Fruit fly (Drosophila melanogaster) ovary, adult (tissue): ENCODE results near the gene Ada2a.

ENCODE experiments used
- CG17801 ChIP-seq: fragments of 200-800 bp; optimal IDR thresholded peaks from 2 replicates; lab custom pipeline; 2019; ENCODE audit warnings: missing biosample characterization, mild to moderate bottlenecking, missing genetic modification characterization, moderate library complexity; ENCODE audit not compliant: partially characterized antibody

Ada2a gene

dm6 chr3R:18250815-18251214 is 4.5 kb downstream of the Ada2a start, which contains the start of gene CG18598:
TSS of gene CG18598 (plus strand) at chr3R:18251115.
- no peak for TF ChIP-seq CG17801 (GFP tag; lab: Kevin White, UChicago)

DNA sequence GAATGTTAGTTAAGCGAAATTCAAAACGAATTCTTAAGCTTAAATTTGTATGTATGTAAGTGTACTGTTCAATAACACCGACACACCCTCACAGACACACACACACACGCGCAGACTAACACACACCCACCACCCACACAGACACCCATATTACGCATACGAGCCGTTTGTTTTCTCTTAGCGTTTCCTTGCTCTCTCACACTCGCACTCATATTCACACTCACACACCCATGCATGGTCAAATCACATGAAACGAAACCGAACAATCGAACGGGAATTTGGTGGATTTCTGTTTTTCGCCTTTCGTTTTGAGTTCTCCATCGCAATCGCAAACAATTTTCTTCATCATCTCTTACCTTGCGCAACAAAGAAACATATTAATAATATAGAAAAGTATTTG is 6.0 kb downstream of the Ada2a start:
- TF ChIP-seq CG17801 (GFP tag; lab: Kevin White, UChicago) = no peak

DNA sequence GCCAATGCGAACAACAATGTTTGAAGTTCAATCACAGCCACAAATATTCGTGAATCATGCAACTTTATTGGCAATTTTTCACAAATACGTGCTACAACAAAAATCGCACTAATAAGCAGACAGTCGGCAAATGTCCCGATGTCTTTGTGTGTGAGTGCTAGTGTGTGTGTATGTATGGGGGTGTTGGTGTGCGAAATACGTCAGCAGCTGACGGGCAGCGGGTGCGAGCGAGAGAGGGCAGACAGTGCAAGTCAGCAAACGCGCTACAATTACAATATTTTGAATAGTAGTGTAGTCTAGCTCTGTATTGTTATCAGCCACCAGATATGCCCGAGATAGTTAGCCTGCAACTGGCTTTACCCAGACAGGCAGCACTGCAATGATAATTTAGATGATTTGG is 9.2 kb downstream of the Ada2a start:
- TF ChIP-seq CG17801 (GFP tag; lab: Kevin White, UChicago) = peak; percentile 25

DNA sequence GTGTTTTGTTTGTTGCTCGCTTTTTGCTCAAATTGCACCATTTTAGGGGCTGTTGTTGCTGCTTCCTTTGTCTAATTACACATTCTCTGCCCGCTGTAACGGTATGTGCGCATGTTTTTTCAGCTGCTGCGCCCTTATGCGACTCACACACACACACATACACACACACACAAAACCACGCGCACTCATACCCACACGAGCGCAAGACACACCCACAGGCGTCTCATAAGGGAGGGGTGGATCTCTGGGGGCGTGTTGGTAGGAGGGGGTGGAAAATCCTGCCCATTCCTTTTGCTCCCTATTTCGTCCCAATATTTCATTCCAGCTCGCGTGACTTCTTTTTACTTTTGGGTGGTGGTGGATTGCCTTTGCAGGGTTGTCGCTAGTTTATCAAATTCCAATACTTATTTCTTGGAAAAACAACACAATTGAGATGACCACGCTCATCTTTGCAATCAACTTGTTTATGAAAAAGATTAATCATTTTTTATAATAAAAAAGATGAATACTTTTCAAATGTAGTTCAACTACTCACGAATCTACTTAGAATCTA is 10.2 kb downstream of the Ada2a start:
- TF ChIP-seq CG17801 (GFP tag; lab: Kevin White, UChicago) = no peak

DNA sequence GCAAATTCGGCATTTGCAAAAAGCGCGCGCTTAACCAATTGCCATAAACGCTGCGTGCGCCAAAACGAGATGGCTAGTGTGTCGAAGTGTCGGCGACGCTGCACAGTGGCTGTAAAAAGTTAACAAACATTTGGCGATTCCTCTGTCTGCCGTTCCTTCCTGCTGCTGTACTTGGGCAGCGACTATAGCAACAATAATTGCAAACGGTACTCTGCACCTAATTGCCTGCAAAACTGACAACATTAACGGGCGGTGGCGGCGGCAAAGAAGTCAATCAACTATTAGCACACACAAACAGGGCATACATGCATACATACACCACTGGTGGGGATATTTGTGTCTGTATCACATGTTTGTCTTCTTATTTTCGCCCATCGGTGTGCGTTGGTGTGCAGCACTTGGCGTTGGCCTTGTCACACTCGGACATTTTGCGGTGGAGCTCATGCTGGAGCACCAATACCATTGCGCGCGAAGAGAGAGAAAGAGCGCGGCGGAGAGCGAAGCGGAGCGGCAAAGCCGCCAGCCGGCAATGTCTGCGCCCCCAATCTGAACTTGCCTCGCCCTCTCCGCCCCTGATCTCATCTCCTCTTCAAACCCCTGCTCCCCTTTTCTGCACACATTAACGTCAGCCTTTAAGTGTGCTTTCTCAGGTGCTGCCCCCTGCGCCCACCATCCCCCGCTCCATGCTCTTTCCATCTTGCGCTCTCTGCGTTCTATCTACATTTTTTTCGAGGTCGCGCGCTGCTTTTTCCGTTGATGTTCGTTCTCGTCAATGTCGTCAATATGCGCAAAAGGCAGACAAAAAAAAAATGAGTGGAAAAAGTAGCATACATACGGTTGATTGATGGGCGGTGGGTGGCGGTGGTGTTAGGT is 10.9 kb downstream of the Ada2a start:
- TF ChIP-seq CG17801 (GFP tag; lab: Kevin White, UChicago) = peak; percentile 45

dm6 chr3R:18243718-18244170 is 11.5 kb downstream of the Ada2a start:
- TF ChIP-seq CG17801 (GFP tag; lab: Kevin White, UChicago) = no peak

- no peak for TF ChIP-seq CG17801 (GFP tag; lab: Kevin White, UChicago)
Measured at dm6 chr3R:18243000-18243399, 12.3 kb downstream of the Ada2a start.

DNA sequence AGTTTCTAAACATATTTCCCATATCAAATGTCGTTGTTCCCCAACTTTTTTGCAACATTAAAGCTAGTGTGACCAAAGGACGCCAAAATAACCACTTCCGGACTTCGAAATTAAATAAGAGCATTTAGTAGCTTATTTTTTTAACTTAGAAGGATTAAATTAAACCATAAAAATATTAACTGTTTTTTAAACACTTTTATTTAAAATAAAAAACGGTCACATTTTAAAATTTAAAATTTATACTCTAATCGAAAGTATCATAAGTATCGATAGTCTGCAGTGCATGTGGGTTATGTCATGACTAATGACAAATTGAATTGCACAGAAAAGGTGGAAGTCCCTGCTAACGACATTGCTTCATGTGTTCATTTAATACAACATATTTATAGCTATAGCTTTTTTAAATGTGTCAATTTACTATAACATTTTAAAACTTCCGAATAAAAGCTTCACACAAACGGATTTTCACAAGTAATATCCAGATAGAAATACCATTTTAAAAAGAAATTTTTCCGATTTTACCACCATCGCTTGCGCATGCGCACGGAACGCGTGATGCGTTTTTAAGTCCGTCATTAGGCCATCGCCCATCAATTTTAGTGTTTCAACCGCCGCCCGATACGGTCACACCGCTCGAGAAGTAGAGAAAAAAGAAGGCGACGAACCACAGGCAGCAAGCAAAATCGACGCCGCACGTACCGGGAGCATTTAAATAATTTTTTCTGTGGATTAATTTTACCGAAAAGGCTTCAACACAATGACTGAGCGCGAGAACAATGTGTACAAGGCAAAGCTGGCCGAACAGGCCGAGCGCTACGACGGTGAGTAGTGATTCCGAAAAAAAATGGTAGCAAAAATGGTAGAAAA is 13.0 kb downstream of the Ada2a start, which contains the start of the genes CG7156 and 14-3-3epsilon:
TSS of gene CG7156 (minus strand) at position 71 of the 867 bp plus-strand sequence.
TSS of gene 14-3-3epsilon (plus strand) at position 443 of the 867 bp plus-strand sequence.
- TF ChIP-seq CG17801 (GFP tag; lab: Kevin White, UChicago) = peak; percentile 14

DNA sequence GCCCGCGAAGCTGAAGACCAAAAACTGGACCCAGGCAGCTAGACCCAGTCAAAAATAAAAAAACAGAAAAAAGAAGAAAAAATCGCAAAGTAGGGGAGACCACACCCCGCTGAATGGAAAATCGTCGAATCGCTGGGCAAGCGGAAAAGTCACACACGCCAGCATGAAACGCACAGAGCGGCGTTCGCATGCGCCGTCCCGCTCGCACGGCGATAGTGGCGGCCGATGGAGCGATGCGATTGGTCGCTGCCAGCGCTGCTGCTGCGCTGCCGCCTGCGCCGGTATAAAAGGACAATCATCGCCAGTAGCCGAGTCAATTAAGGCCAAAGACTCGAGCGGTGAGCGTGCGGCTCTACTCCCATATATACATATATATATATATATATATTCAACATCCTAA is 19.4 kb downstream of the Ada2a start, which contains the start of gene repo:
TSS of gene repo (plus strand) at position 314 of the 400 bp plus-strand sequence.
- no peak for TF ChIP-seq CG17801 (GFP tag; lab: Kevin White, UChicago)

- no peak for TF ChIP-seq CG17801 (GFP tag; lab: Kevin White, UChicago)
Measured at dm6 chr3R:18234699-18235257, 20.5 kb downstream of the Ada2a start.

- no peak for TF ChIP-seq CG17801 (GFP tag; lab: Kevin White, UChicago)
Measured at dm6 chr3R:18232187-18232586, 23.1 kb downstream of the Ada2a start.

DNA sequence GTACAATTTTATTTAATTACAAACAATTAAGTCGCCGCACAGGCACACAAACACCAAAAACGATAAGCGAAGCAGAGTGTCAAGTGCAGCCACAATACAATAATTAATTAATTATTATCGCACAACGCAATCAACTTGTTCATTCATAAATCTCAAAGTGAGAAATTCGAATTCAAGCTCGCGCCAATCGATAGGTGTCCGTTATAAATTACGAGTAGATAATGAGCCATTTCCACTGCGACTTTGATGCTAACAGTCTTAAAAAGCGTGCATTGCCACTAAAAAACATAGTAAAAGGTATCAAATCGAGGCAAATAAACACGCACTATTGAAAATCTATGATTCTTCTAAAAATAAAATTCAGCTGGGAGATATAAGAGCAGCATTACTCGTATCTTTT is 25.1 kb downstream of the Ada2a start:
- TF ChIP-seq CG17801 (GFP tag; lab: Kevin White, UChicago) = no peak

dm6 chr3R:18228713-18229222 is 26.5 kb downstream of the Ada2a start:
- no peak for TF ChIP-seq CG17801 (GFP tag; lab: Kevin White, UChicago)

DNA sequence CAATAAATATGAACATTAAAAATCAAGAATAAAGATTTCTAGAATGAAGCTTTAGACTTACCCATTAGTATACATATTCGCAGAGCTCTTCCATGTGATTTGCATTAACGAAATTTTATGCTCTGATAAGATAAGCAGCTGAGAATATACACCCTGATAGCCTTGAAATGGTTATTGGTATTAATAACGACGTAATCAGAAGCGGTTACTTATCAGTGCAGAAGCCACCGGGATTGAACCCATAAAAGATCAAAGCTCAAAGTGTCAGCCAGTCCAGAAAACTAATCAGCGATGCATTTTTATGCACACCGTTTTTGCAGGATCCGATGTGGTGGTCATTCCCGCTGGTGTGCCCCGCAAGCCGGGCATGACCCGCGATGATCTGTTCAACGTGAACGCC is 27.9 kb downstream of the Ada2a start:
- TF ChIP-seq CG17801 (GFP tag; lab: Kevin White, UChicago) = no peak
